Fruit fly (Drosophila melanogaster): ENCODE data around the gene CG4880.

CG4880 gene

dm6 chrX:16874671-16875070 is 11.9 kb upstream of the CG4880 start:
- TF ChIP-seq psq (optimal IDR thresholded peaks at IDR 0.05), result no peak
- TF ChIP-seq CG8478 (optimal IDR thresholded peaks at IDR 0.05), result no peak
- TF ChIP-seq Dll (optimal IDR thresholded peaks at IDR 0.05), result no peak
- TF ChIP-seq usp (GFP tag; optimal IDR thresholded peaks at IDR 0.05), result no peak
- no peak for TF ChIP-seq pan (optimal IDR thresholded peaks at IDR 0.05)
- no peak for TF ChIP-seq EcR (GFP tag; optimal IDR thresholded peaks at IDR 0.05)

dm6 chrX:16876425-16876824 is 10.2 kb upstream of the CG4880 start, which contains the start of gene CG13003:
Gene CG13003, minus strand, starts transcription at chrX:16876544.
- TF ChIP-seq psq (optimal IDR thresholded peaks at IDR 0.05) (no peak), CG8478 (optimal IDR thresholded peaks at IDR 0.05) (no peak), EcR (GFP tag; optimal IDR thresholded peaks at IDR 0.05) (no peak), Dll (optimal IDR thresholded peaks at IDR 0.05) (no peak), usp (GFP tag; optimal IDR thresholded peaks at IDR 0.05) (no peak), pan (optimal IDR thresholded peaks at IDR 0.05) (no peak)

- TF ChIP-seq EcR (GFP tag; optimal IDR thresholded peaks at IDR 0.05), result no peak
- no peak for TF ChIP-seq Dll (optimal IDR thresholded peaks at IDR 0.05)
- TF ChIP-seq usp (GFP tag; optimal IDR thresholded peaks at IDR 0.05), result no peak
- no peak for TF ChIP-seq CG8478 (optimal IDR thresholded peaks at IDR 0.05)
- no peak for TF ChIP-seq pan (optimal IDR thresholded peaks at IDR 0.05)
- TF ChIP-seq psq (optimal IDR thresholded peaks at IDR 0.05), result no peak
Measured at dm6 chrX:16880013-16880412, 6.6 kb upstream of the CG4880 start.

DNA sequence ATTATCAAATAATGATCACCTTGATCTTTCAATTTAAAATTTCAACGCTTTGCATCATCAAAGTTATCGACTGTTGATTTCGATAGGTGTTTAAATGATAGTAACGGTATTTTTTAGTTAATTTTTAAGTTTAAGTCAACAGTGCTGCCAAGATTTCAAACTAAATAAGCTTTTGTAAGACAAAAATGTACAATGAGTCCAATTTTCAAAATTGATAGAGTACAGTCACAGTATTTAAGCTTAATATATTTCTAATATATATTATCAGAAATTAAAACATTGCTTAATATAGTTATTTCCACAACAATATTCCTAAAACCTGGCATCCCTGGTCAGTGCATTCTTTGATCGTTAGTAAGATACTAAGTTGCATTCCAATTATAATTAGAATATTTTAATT is 5.6 kb upstream of the CG4880 start, which contains the start of gene CG4872:
Gene CG4872 (plus strand): TSS at position 333 of the 400 bp plus-strand sequence.
- no peak for TF ChIP-seq pan (optimal IDR thresholded peaks at IDR 0.05)

DNA sequence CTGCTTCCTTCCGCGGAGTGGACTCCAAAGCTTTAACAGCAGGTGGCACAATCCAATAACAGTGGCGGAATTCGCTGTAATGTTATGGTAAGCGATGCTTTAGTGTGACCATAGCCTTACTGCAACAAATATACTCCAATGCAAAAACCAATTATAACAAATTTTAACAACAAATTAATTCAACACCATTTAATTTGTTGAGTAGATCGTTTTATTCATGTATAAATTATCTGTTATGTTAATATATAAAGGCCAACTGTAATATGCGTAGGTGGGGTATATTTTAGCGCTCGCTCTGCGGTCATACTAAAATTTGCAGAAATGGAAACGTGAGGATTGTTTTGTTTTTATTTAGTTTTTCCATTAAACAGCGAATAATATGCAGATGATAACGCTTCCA is 2.3 kb upstream of the CG4880 start, which contains the start of the genes Nprl2 and Polr3I:
Gene Nprl2 (minus strand): TSS at position 86 of the 400 bp plus-strand sequence.
Gene Polr3I (plus strand): TSS at position 302 of the 400 bp plus-strand sequence.
- TF ChIP-seq usp (GFP tag; optimal IDR thresholded peaks at IDR 0.05) (no peak), EcR (GFP tag; optimal IDR thresholded peaks at IDR 0.05) (no peak), Dll (optimal IDR thresholded peaks at IDR 0.05) (no peak), CG8478 (optimal IDR thresholded peaks at IDR 0.05) (no peak), pan (optimal IDR thresholded peaks at IDR 0.05) (no peak), psq (optimal IDR thresholded peaks at IDR 0.05) (no peak)

DNA sequence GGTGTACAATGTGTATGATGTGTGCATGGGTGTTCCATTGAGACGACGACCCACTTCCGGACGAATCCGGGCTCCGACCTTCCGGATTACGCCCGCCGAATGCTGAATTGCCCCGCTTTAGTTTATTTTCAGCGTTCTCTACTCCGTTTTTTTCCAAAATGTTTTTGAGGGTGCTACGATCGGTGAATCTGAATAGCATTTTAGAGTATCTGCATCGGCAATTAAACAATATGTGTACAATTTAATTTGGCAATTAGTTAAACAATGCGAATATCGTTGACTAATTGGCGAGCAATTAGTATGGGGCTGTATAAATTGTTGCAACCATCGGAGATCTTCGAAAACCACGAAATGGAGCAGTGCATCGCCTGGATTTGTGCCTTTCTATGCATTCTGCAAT is 2.9 kb downstream of the CG4880 start, which contains the start of gene CG13002:
Gene CG13002 (plus strand): TSS at position 301 of the 400 bp plus-strand sequence.
- no peak for TF ChIP-seq psq (optimal IDR thresholded peaks at IDR 0.05)
- no peak for TF ChIP-seq usp (GFP tag; optimal IDR thresholded peaks at IDR 0.05)
- TF ChIP-seq pan (optimal IDR thresholded peaks at IDR 0.05), result no peak
- TF ChIP-seq CG8478 (optimal IDR thresholded peaks at IDR 0.05), result no peak
- TF ChIP-seq Dll (optimal IDR thresholded peaks at IDR 0.05), result no peak
- no peak for TF ChIP-seq EcR (GFP tag; optimal IDR thresholded peaks at IDR 0.05)

dm6 chrX:16890599-16890998 is 4.0 kb downstream of the CG4880 start:
- no peak for TF ChIP-seq EcR (GFP tag; optimal IDR thresholded peaks at IDR 0.05)
- TF ChIP-seq CG8478 (optimal IDR thresholded peaks at IDR 0.05), result no peak
- no peak for TF ChIP-seq pan (optimal IDR thresholded peaks at IDR 0.05)
- no peak for TF ChIP-seq usp (GFP tag; optimal IDR thresholded peaks at IDR 0.05)
- TF ChIP-seq Dll (optimal IDR thresholded peaks at IDR 0.05), result no peak
- TF ChIP-seq psq (optimal IDR thresholded peaks at IDR 0.05), result no peak

DNA sequence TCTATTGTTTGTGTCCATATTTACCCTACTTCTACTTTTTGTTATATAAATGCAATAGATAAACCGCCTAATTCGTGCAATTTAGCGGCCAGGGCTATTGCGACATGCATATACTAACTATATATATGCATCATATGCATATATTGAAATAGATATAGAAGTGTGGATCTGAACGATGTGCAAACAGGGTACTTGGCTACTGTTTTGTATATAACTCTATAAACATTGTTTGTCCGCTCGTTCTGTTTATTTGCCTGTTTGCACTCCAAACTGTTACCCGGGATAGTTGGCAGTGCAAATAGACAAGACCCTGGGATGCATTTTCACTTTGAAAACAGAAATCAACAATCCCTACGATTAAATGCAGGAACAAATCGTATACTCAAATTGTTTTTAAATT is 6.4 kb downstream of the CG4880 start:
- TF ChIP-seq pan (optimal IDR thresholded peaks at IDR 0.05) (no peak), usp (GFP tag; optimal IDR thresholded peaks at IDR 0.05) (no peak), EcR (GFP tag; optimal IDR thresholded peaks at IDR 0.05) (no peak), Dll (optimal IDR thresholded peaks at IDR 0.05) (no peak), psq (optimal IDR thresholded peaks at IDR 0.05) (no peak), CG8478 (optimal IDR thresholded peaks at IDR 0.05) (no peak)

DNA sequence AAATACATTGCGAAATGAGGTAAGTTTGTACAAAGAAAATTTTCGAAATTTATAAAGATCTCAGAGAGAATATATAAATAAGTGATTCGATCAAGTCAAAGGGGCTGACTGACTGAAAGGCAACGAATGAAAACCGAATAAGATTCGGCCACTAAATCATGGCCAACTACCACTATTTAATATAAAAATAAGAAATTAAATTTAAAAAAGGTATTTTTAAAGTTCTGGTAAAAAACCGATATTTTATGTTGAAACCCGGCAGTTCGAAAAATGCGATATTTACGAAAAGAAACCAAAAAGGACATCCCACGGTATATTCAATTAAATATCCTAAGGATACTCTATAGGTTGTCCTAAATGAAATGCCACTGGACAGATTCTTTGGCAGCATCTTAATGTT is 10.5 kb downstream of the CG4880 start, which contains the start of gene CG33252:
Gene CG33252 (minus strand): TSS at position 101 of the 400 bp plus-strand sequence.
- TF ChIP-seq psq (optimal IDR thresholded peaks at IDR 0.05) (no peak), CG8478 (optimal IDR thresholded peaks at IDR 0.05) (no peak), EcR (GFP tag; optimal IDR thresholded peaks at IDR 0.05) (no peak), usp (GFP tag; optimal IDR thresholded peaks at IDR 0.05) (no peak), pan (optimal IDR thresholded peaks at IDR 0.05) (no peak), Dll (optimal IDR thresholded peaks at IDR 0.05) (no peak)

- no peak for TF ChIP-seq pan (optimal IDR thresholded peaks at IDR 0.05)
- TF ChIP-seq Dll (optimal IDR thresholded peaks at IDR 0.05), result no peak
Measured at dm6 chrX:16900283-16900682, 13.7 kb downstream of the CG4880 start.

DNA sequence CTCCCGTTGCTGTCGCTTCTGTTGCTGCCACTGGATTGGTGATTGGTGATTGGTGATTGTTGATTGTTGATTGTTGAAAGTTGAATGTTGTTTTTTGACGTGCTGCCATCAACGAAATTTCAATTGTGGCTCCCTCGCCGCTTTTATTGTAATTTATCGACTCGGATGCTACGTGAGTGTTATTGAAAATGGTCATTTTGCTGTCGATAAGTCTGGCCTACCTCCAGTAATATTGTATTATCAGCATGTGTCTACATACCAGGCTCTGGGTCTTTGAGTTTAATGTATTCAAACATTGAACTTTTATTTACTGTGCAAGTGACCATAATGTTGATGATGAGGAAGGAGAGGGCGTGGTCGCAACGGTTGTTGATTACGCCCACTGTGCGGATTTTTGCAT is 15.8 kb downstream of the CG4880 start:
- TF ChIP-seq EcR (GFP tag; optimal IDR thresholded peaks at IDR 0.05), result no peak
- TF ChIP-seq CG8478 (optimal IDR thresholded peaks at IDR 0.05), result no peak
- no peak for TF ChIP-seq pan (optimal IDR thresholded peaks at IDR 0.05)
- no peak for TF ChIP-seq usp (GFP tag; optimal IDR thresholded peaks at IDR 0.05)
- TF ChIP-seq Dll (optimal IDR thresholded peaks at IDR 0.05), result no peak
- no peak for TF ChIP-seq psq (optimal IDR thresholded peaks at IDR 0.05)

dm6 chrX:16906065-16906464 is 19.4 kb downstream of the CG4880 start:
- TF ChIP-seq Dll (optimal IDR thresholded peaks at IDR 0.05), result no peak
- no peak for TF ChIP-seq usp (GFP tag; optimal IDR thresholded peaks at IDR 0.05)
- no peak for TF ChIP-seq psq (optimal IDR thresholded peaks at IDR 0.05)
- TF ChIP-seq EcR (GFP tag; optimal IDR thresholded peaks at IDR 0.05), result no peak
- no peak for TF ChIP-seq pan (optimal IDR thresholded peaks at IDR 0.05)
- no peak for TF ChIP-seq CG8478 (optimal IDR thresholded peaks at IDR 0.05)

DNA sequence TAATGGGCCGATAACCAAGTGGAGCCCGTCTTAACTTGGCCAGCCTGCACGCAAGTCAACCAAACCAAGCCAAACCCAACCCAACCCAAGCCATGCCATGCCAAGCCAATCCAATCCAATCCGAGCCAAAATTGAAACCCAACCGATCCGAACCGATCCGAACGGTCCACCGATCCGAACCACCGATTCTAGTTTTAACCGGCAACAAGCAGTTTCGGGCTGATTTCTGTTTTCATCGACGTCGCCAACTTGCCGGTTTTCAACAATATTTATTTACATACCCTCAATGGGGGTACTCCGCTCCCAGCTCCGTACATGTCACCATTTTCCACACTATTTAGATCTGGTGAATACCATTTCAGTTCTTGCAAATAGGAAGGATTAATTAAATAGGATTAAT is 20.4 kb downstream of the CG4880 start:
- TF ChIP-seq CG8478 (optimal IDR thresholded peaks at IDR 0.05) (no peak), psq (optimal IDR thresholded peaks at IDR 0.05) (no peak), pan (optimal IDR thresholded peaks at IDR 0.05) (no peak), EcR (GFP tag; optimal IDR thresholded peaks at IDR 0.05) (no peak), usp (GFP tag; optimal IDR thresholded peaks at IDR 0.05) (no peak), Dll (optimal IDR thresholded peaks at IDR 0.05) (no peak)

All from whole organism.